Worm (Caenorhabditis elegans) whole organism, L3 larva: ENCODE results near the gene H40L08.8.
A peak's percentile ranks its signal among the peaks of the same experiment; 100 is the strongest.

ENCODE experiments used
- elt-2 ChIP-seq: sonication (generic microtip); optimal IDR thresholded peaks from 2 replicates; lab custom pipeline; 2016; ENCODE audit warnings: missing genetic modification reagents, mild to moderate bottlenecking, missing genetic modification characterization, missing compliant biosample characterization
- fkh-10 ChIP-seq: sonication (generic microtip); optimal IDR thresholded peaks from 2 replicates; lab custom pipeline; 2017; ENCODE audit warnings: missing biosample characterization, missing genetic modification reagents, missing genetic modification characterization
- fos-1 ChIP-seq: fragments of 150-350 bp; optimal IDR thresholded peaks from 2 replicates; lab custom pipeline; 2014; ENCODE audit warnings: missing biosample characterization, missing genetic modification characterization
- lin-15B ChIP-seq: fragments of 150-350 bp; optimal IDR thresholded peaks from 2 replicates; lab custom pipeline; 2014; ENCODE audit warnings: missing biosample characterization, missing genetic modification characterization
- nhr-67 ChIP-seq: fragments of 150-350 bp; optimal IDR thresholded peaks from 2 replicates; lab custom pipeline; 2014; ENCODE audit warnings: missing biosample characterization, missing genetic modification characterization
- nhr-76 ChIP-seq: fragments of 150-350 bp; sonication (generic microtip); optimal IDR thresholded peaks from 5 replicates; lab custom pipeline; 2014; ENCODE audit warnings: missing biosample characterization, missing genetic modification characterization
- pha-4 ChIP-seq: fragments of 150-350 bp; optimal IDR thresholded peaks from 2 replicates; lab custom pipeline; 2014; ENCODE audit warnings: missing biosample characterization, missing genetic modification reagents, missing genetic modification characterization

DNA sequence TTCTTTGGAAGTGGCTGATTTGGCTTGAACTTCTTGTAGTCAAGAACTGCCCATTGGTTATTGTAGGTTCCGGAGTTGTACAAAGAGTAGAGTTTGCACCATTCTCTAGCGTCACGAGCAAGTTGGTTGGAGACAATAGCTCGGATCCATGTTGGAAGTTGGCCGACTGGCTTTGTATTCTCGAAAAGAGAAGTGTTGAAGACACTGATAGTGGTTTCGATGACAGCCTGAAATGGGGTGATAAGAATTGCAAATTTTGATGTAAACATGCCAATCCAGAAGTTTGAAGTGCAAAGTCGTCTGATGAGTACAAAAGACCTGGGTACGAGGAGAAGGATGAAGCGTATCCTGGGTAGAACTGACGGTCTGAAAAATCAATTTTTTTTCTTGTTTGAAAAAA lies 18.8 kb upstream of the H40L08.8 start:
- TF ChIP-seq pha-4 (no peak), lin-15B (tag; lab: Kevin White, UChicago) (no peak), fkh-10 (GFP tag; lab: Kevin White, UChicago) (no peak), elt-2 (tag; lab: Kevin White, UChicago) (peak; percentile 62), nhr-76 (tag; lab: Kevin White, UChicago) (no peak), nhr-67 (no peak), fos-1 (tag; lab: Kevin White, UChicago) (no peak)
